Fruit fly (Drosophila melanogaster) whole organism, embryonic: Measurements from ENCODE around the gene CG6830.

Experiments used
- Antp ChIP-seq: fragments of 200-800 bp; sonication (Bioruptor generic); optimal IDR thresholded peaks from 3 replicates; lab custom pipeline; 2016; ENCODE audit warnings: missing biosample characterization, missing genetic modification characterization
- Bgb ChIP-seq: fragments of 200-800 bp; sonication (Bioruptor generic); IDR thresholded peaks from 2 replicates; pipeline ENCODE4 v1.3.6; 2022; ENCODE audit warnings: missing biosample characterization, missing genetic modification characterization; ENCODE audit not compliant: partially characterized antibody
- CG10267 ChIP-seq: fragments of 200-800 bp; sonication (Bioruptor generic); optimal IDR thresholded peaks from 2 replicates; lab custom pipeline; 2018; ENCODE audit warnings: missing biosample characterization, mild to moderate bottlenecking, missing genetic modification characterization, moderate library complexity
- CG10543 ChIP-seq: fragments of 200-800 bp; sonication (Bioruptor generic); optimal IDR thresholded peaks from 3 replicates; lab custom pipeline; 2017; ENCODE audit warnings: missing biosample characterization, mild to moderate bottlenecking, missing genetic modification characterization, moderate library complexity
- CG11093 ChIP-seq: fragments of 200-800 bp; sonication (Bioruptor generic); IDR thresholded peaks from 3 replicates; pipeline ENCODE4 v1.3.6; 2022; ENCODE audit warnings: missing biosample characterization, missing genetic modification characterization
- CG11398 ChIP-seq: fragments of 200-800 bp; sonication (Bioruptor generic); optimal IDR thresholded peaks from 2 replicates; lab custom pipeline; 2016; ENCODE audit warnings: missing biosample characterization, missing genetic modification characterization
- CG11456 ChIP-seq: fragments of 200-800 bp; sonication (Bioruptor generic); IDR thresholded peaks from 3 replicates; pipeline ENCODE4 v1.3.6; 2022; ENCODE audit warnings: missing biosample characterization, missing genetic modification characterization
- CG11560 ChIP-seq: fragments of 200-800 bp; sonication (Bioruptor generic); IDR thresholded peaks from 3 replicates; pipeline ENCODE4 v1.3.6; 2022; ENCODE audit warnings: missing biosample characterization, missing genetic modification characterization
- CG11695 ChIP-seq: fragments of 200-800 bp; sonication (Bioruptor generic); IDR thresholded peaks from 3 replicates; pipeline ENCODE4 v1.3.6; 2022; ENCODE audit warnings: missing biosample characterization, missing genetic modification characterization
- CG11696 ChIP-seq: fragments of 200-800 bp; sonication (Bioruptor generic); IDR thresholded peaks from 2 replicates; pipeline ENCODE4 v1.3.6; 2022; ENCODE audit warnings: missing biosample characterization, missing genetic modification characterization
- CG12219 ChIP-seq: fragments of 200-800 bp; sonication (Bioruptor generic); optimal IDR thresholded peaks from 3 replicates; lab custom pipeline; 2018; ENCODE audit warnings: missing biosample characterization, mild to moderate bottlenecking, missing genetic modification characterization
- CG12744 ChIP-seq: fragments of 200-800 bp; sonication (Bioruptor generic); optimal IDR thresholded peaks from 2 replicates; lab custom pipeline; 2016; ENCODE audit warnings: missing biosample characterization, missing genetic modification characterization
- CG13624 ChIP-seq: fragments of 200-800 bp; sonication (Bioruptor generic); optimal IDR thresholded peaks from 2 replicates; lab custom pipeline; 2016; ENCODE audit warnings: missing biosample characterization, missing genetic modification characterization
- CG14965 ChIP-seq: fragments of 200-800 bp; sonication (Bioruptor generic); optimal IDR thresholded peaks from 2 replicates; lab custom pipeline; 2016; ENCODE audit warnings: missing biosample characterization, missing genetic modification characterization, borderline replicate concordance
- CG16779 ChIP-seq: fragments of 200-800 bp; sonication (Bioruptor generic); IDR thresholded peaks from 2 replicates; pipeline ENCODE4 v1.3.6; 2022; ENCODE audit warnings: missing biosample characterization, missing genetic modification characterization
- CG18619 ChIP-seq: fragments of 200-800 bp; sonication (Bioruptor generic); optimal IDR thresholded peaks from 3 replicates; lab custom pipeline; 2017; ENCODE audit warnings: missing biosample characterization, mild to moderate bottlenecking, missing genetic modification characterization
- CG30020 ChIP-seq: fragments of 200-800 bp; optimal IDR thresholded peaks from 2 replicates; lab custom pipeline; 2019; ENCODE audit warnings: missing biosample characterization, mild to moderate bottlenecking, missing genetic modification characterization, moderate library complexity
- CG3726 ChIP-seq: fragments of 200-800 bp; sonication (Bioruptor generic); IDR thresholded peaks from 3 replicates; pipeline ENCODE4, ENCODE4 v1.3.6; 2022; ENCODE audit warnings: missing biosample characterization, missing genetic modification characterization
- CG8765 ChIP-seq: fragments of 200-800 bp; sonication (Bioruptor generic); IDR thresholded peaks from 2 replicates; pipeline ENCODE4 v1.3.6; 2022; ENCODE audit warnings: missing biosample characterization, missing genetic modification characterization
- CG9727 ChIP-seq: fragments of 200-800 bp; sonication (Bioruptor generic); optimal IDR thresholded peaks from 3 replicates; lab custom pipeline; 2017; ENCODE audit warnings: missing biosample characterization, mild to moderate bottlenecking, missing genetic modification characterization
- D ChIP-seq, 2 experiments: fragments of 200-800 bp in 1 of 2; fragments of >200 bp in 1 of 2; sonication (Bioruptor generic) in 1 of 2; optimal IDR thresholded peaks; 2 replicates in 1 of 2; 3 replicates in 1 of 2; lab custom pipeline; 2017; ENCODE audit warnings: mild to moderate bottlenecking in 1 of 2, missing biosample characterization in 1 of 2, missing genetic modification characterization in 1 of 2, missing genetic modification reagents in 1 of 2
- Dip3 ChIP-seq: fragments of 200-800 bp; sonication (Bioruptor generic); optimal IDR thresholded peaks from 3 replicates; lab custom pipeline; 2016; ENCODE audit warnings: missing biosample characterization, missing genetic modification characterization
- H15 ChIP-seq: fragments of 200-800 bp; sonication (Bioruptor generic); IDR thresholded peaks from 3 replicates; pipeline ENCODE4 v1.3.6; 2022; ENCODE audit warnings: missing biosample characterization, missing genetic modification characterization
- Lim3 ChIP-seq: fragments of 200-800 bp; sonication (Bioruptor generic); IDR thresholded peaks from 2 replicates; pipeline ENCODE4 v1.3.6; 2022; ENCODE audit warnings: missing biosample characterization, missing genetic modification characterization
- Mad ChIP-seq: fragments of 200-800 bp; sonication (Bioruptor generic); optimal IDR thresholded peaks from 2 replicates; lab custom pipeline; 2016; ENCODE audit warnings: missing biosample characterization, missing genetic modification characterization
- NFAT ChIP-seq: fragments of 200-800 bp; sonication (Bioruptor generic); IDR thresholded peaks from 2 replicates; pipeline ENCODE4 v1.3.6; 2022; ENCODE audit warnings: missing biosample characterization, missing genetic modification characterization
- Nf-YA ChIP-seq: fragments of 200-800 bp; sonication (Bioruptor generic); IDR thresholded peaks from 2 replicates; pipeline ENCODE4 v1.3.6; 2022; ENCODE audit warnings: missing biosample characterization, missing genetic modification characterization
- Nf-YC ChIP-seq: fragments of 200-800 bp; optimal IDR thresholded peaks from 3 replicates; lab custom pipeline; 2019; ENCODE audit warnings: missing biosample characterization, mild to moderate bottlenecking, missing genetic modification characterization, moderate library complexity
- Rx ChIP-seq: fragments of 200-800 bp; sonication (Bioruptor generic); IDR thresholded peaks from 2 replicates; pipeline ENCODE4 v1.3.6; 2022; ENCODE audit warnings: missing biosample characterization, missing genetic modification characterization
- Scr ChIP-seq: fragments of 200-800 bp; sonication (Bioruptor generic); IDR thresholded peaks from 2 replicates; pipeline ENCODE4 v1.3.6; 2022; ENCODE audit warnings: missing biosample characterization, missing genetic modification characterization; ENCODE audit not compliant: partially characterized antibody
- Sox100B ChIP-seq: fragments of 200-800 bp; sonication (Bioruptor generic); optimal IDR thresholded peaks from 3 replicates; lab custom pipeline; 2018; ENCODE audit warnings: missing biosample characterization, mild to moderate bottlenecking, missing genetic modification characterization
- Sox102F ChIP-seq: fragments of 200-800 bp; sonication (Bioruptor generic); optimal IDR thresholded peaks from 2 replicates; lab custom pipeline; 2018; ENCODE audit warnings: missing biosample characterization, mild to moderate bottlenecking, missing genetic modification characterization, moderate library complexity
- Trl ChIP-seq, 3 experiments: fragments of >200 bp in 2 of 3; fragments of 200-800 bp in 1 of 3; sonication (Bioruptor generic) in 1 of 3; optimal IDR thresholded peaks; 2 replicates in 1 of 3; 3 replicates in 2 of 3; lab custom pipeline; 2016 to 2017; ENCODE audit warnings: missing biosample characterization in 1 of 3, missing genetic modification characterization in 1 of 3
- ase ChIP-seq: fragments of 200-800 bp; sonication (Bioruptor generic); IDR thresholded peaks from 3 replicates; pipeline ENCODE4 v1.3.6; 2022; ENCODE audit warnings: missing biosample characterization, missing genetic modification characterization
- chinmo ChIP-seq: fragments of 200-800 bp; sonication (Bioruptor generic); IDR thresholded peaks from 4 replicates; pipeline ENCODE4 v1.3.6; 2022; ENCODE audit warnings: missing biosample characterization, missing genetic modification characterization; ENCODE audit not compliant: partially characterized antibody
- corto ChIP-seq: fragments of 200-800 bp; sonication (Bioruptor generic); optimal IDR thresholded peaks from 2 replicates; lab custom pipeline; 2016; ENCODE audit warnings: missing biosample characterization, mild to moderate bottlenecking, missing genetic modification characterization, moderate library complexity
- crp ChIP-seq, 2 experiments: fragments of 200-800 bp; sonication (Bioruptor generic); optimal IDR thresholded peaks; 2 replicates in 1 of 2; 3 replicates in 1 of 2; lab custom pipeline; 2017; ENCODE audit warnings: missing biosample characterization in 2 of 2, missing genetic modification characterization in 2 of 2, mild to moderate bottlenecking in 1 of 2, moderate library complexity in 1 of 2
- da ChIP-seq: fragments of 200-800 bp; sonication (Bioruptor generic); optimal IDR thresholded peaks from 2 replicates; lab custom pipeline; 2016; ENCODE audit warnings: missing biosample characterization, missing genetic modification characterization
- esg ChIP-seq: fragments of 200-800 bp; sonication (Bioruptor generic); conservative IDR thresholded peaks from 2 replicates; pipeline ENCODE4 v1.3.6; 2022; ENCODE audit warnings: missing biosample characterization, missing genetic modification characterization
- hb ChIP-seq: fragments of 200-800 bp; sonication (Bioruptor generic); IDR thresholded peaks from 3 replicates; pipeline ENCODE4 v1.3.6; 2022; ENCODE audit warnings: missing biosample characterization, missing genetic modification characterization; ENCODE audit not compliant: partially characterized antibody
- lola ChIP-seq, 3 experiments: fragments of >200 bp in 2 of 3; fragments of 200-800 bp in 1 of 3; sonication (Bioruptor generic) in 1 of 3; optimal IDR thresholded peaks; 2 replicates each; lab custom pipeline; 2017 to 2019; ENCODE audit warnings: missing biosample characterization in 3 of 3, missing genetic modification characterization in 3 of 3, mild to moderate bottlenecking in 1 of 3, moderate library complexity in 1 of 3
- luna ChIP-seq: fragments of 200-800 bp; sonication (Bioruptor generic); optimal IDR thresholded peaks from 2 replicates; lab custom pipeline; 2016; ENCODE audit warnings: missing biosample characterization, missing genetic modification characterization
- org-1 ChIP-seq: fragments of 200-800 bp; sonication (Bioruptor generic); optimal IDR thresholded peaks from 2 replicates; lab custom pipeline; 2017; ENCODE audit warnings: missing biosample characterization, missing genetic modification characterization
- p53 ChIP-seq: fragments of 200-800 bp; sonication (Bioruptor generic); optimal IDR thresholded peaks from 2 replicates; lab custom pipeline; 2016; ENCODE audit warnings: missing biosample characterization, missing genetic modification characterization
- pum ChIP-seq: fragments of 200-800 bp; sonication (Bioruptor generic); optimal IDR thresholded peaks from 2 replicates; lab custom pipeline; 2016; ENCODE audit warnings: missing biosample characterization, missing genetic modification characterization
- seq ChIP-seq: fragments of 200-800 bp; sonication (Bioruptor generic); IDR thresholded peaks from 2 replicates; pipeline ENCODE4 v1.3.6; 2022; ENCODE audit warnings: missing biosample characterization, missing genetic modification characterization
- tna ChIP-seq: fragments of 200-800 bp; sonication (Bioruptor generic); IDR thresholded peaks from 2 replicates; pipeline ENCODE4 v1.3.6; 2022; ENCODE audit warnings: missing biosample characterization, missing genetic modification characterization; ENCODE audit not compliant: partially characterized antibody

Gene CG6830

DNA sequence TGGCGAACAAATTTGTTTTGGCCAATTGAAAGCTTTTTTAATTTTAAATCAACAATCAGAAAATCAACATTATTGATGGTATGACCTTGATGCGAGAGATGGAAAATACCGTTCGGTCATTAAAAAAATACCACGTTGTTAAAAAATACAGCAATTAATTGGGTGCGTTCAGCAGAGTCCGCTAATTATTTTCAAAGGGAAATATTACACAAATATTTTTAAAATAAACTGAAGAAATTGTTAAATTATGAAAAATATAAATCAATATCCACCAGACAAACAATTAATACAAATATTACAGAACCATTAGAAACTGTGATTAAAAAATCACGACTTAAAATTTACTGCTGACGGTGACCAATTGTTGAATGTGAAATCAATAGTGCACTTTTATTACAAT lies 6.1 kb downstream of the CG6830 start, which contains the start of gene CG18476 (continued):
- TF ChIP-seq Nf-YC (tag; lab: Kevin White, UChicago), result peak; percentile 84
- peak; percentile 69 for TF ChIP-seq CG11560
- no peak for TF ChIP-seq CG11398 (GFP tag; lab: Kevin White, UChicago)
- peak; percentile 76 for TF ChIP-seq CG12219 (GFP tag; lab: Kevin White, UChicago)
- TF ChIP-seq Antp (GFP tag; lab: Kevin White, UChicago), result peak; percentile 36
- TF ChIP-seq CG12744 (GFP tag; lab: Kevin White, UChicago), result peak; percentile 37
- TF ChIP-seq CG11093 (GFP tag; lab: Robert Waterston, UW), result peak; percentile 86
- TF ChIP-seq seq (GFP tag; lab: Robert Waterston, UW), result peak; percentile 89
- TF ChIP-seq CG11695, result peak; percentile 94
- TF ChIP-seq CG13624 (GFP tag; lab: Kevin White, UChicago), result peak; percentile 74
- peak; percentile 92 for TF ChIP-seq CG3726 (GFP tag; lab: Robert Waterston, UW)
- no peak for TF ChIP-seq p53 (GFP tag; lab: Kevin White, UChicago)

DNA sequence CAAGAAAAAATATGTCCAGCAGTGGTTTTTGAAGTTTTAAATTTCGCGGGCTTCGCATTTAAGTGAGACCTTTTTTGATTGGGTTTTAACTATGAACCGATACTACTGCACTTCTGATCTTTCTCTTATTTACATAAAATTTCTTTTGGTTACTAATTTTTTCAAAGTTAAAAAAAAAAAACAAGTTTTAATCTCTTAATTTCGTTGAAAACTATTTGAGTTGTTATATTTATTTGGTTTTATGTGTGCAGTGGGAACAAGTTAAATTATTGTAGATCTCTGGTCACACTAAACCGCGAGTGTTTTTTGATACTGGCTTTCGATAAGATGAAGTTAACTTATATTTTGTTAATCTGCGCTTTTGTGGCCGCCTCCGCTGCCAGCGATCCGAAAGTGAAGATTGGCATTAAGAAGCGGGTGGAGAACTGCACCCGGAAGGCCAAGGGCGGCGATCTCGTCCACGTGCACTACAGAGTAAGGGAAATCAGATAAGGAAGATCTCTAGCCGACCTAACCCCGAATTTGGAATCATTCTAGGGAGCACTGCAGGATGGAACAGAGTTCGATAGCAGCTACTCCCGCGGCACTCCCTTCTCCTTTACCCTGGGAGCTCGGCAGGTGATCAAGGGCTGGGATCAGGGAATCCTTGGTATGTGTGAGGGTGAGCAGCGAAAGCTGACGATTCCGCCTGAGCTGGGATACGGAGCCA lies 10.0 kb downstream of the CG6830 start, which contains the start of gene CG14715:
CG14715 (plus strand) TSS at position 267 of the 709 bp plus-strand sequence.
- no peak for TF ChIP-seq Nf-YA
- peak; percentile 30 for TF ChIP-seq CG9727 (GFP tag; lab: Kevin White, UChicago)
- TF ChIP-seq Rx, result 0 out of 2 replicates have a peak, but pooled peaks have one; percentile 14
- peak; percentile 37 for TF ChIP-seq pum
- no peak for TF ChIP-seq org-1 (GFP tag; lab: Kevin White, UChicago)
- no peak for TF ChIP-seq D (optimal IDR thresholded peaks at IDR 0.05; lab: Kevin White, UChicago)
- no peak for TF ChIP-seq D (GFP tag; optimal IDR thresholded peaks at IDR 0.05; lab: Kevin White, UChicago)
- TF ChIP-seq ase, result no peak
- peak in 1 of 3 experiments; percentile 51 for TF ChIP-seq lola (GFP tag; optimal IDR thresholded peaks at IDR 0.05; lab: Kevin White, UChicago)
- TF ChIP-seq CG16779 (GFP tag; lab: Robert Waterston, UW), result no peak
- 0 out of 2 replicates have a peak, but pooled peaks have one; percentile 28 for TF ChIP-seq Bgb (GFP tag; lab: Robert Waterston, UW)
- TF ChIP-seq chinmo (GFP tag; lab: Robert Waterston, UW), result no peak
- TF ChIP-seq tna (GFP tag; lab: Robert Waterston, UW), result no peak
- TF ChIP-seq CG11560, result no peak
- TF ChIP-seq CG8765 (GFP tag; lab: Robert Waterston, UW), result no peak
- peak; percentile 51 for TF ChIP-seq Sox102F (GFP tag; lab: Kevin White, UChicago)
- TF ChIP-seq H15 (GFP tag; lab: Robert Waterston, UW), result no peak
- TF ChIP-seq Sox100B (GFP tag; lab: Kevin White, UChicago), result no peak
- no peak for TF ChIP-seq Lim3 (GFP tag; lab: Robert Waterston, UW)
- no peak for TF ChIP-seq CG14965 (GFP tag; lab: Kevin White, UChicago)
- TF ChIP-seq corto, result no peak
- TF ChIP-seq Dip3, result peak; percentile 40
- TF ChIP-seq hb (GFP tag; lab: Robert Waterston, UW), result no peak
- TF ChIP-seq CG10543 (GFP tag; lab: Kevin White, UChicago), result no peak
- no peak for TF ChIP-seq luna (GFP tag; lab: Kevin White, UChicago)
- no peak for TF ChIP-seq CG18619 (GFP tag; lab: Kevin White, UChicago)
- TF ChIP-seq CG10267 (tag; lab: Kevin White, UChicago), result peak; percentile 70
- no peak for TF ChIP-seq CG11696
- no peak; the same call in 1 of the 2 replicates for TF ChIP-seq esg (GFP tag; lab: Robert Waterston, UW)
- no peak for TF ChIP-seq Mad (GFP tag; lab: Kevin White, UChicago)
- no peak for TF ChIP-seq crp (GFP tag; optimal IDR thresholded peaks at IDR 0.05; lab: Kevin White, UChicago)
- no peak for TF ChIP-seq NFAT
- TF ChIP-seq da (GFP tag; lab: Kevin White, UChicago), result no peak
- no peak for TF ChIP-seq CG11456
- peak; percentile 55 for TF ChIP-seq CG30020 (tag; lab: Kevin White, UChicago)
- peak; percentile 62 for TF ChIP-seq Scr (GFP tag; lab: Robert Waterston, UW)
- TF ChIP-seq Trl (optimal IDR thresholded peaks at IDR 0.05; lab: Kevin White, UChicago), result no peak
- no peak for TF ChIP-seq Trl (GFP tag; optimal IDR thresholded peaks at IDR 0.05; lab: Kevin White, UChicago)
